Worm (Caenorhabditis elegans): Measurements from ENCODE around the gene F55A11.7.

ce11 chrV:11819451-11819850 lies 32.2 kb upstream of the F55A11.7 start:
- no peak for TF ChIP-seq B0035.1 (tag; optimal IDR thresholded peaks at IDR 0.05)
- no peak for TF ChIP-seq nhr-179 (tag; optimal IDR thresholded peaks at IDR 0.05)
- no peak for TF ChIP-seq ama-1 (optimal IDR thresholded peaks at IDR 0.05)
- TF ChIP-seq ama-1 (GFP tag; optimal IDR thresholded peaks at IDR 0.05): no peak
- no peak for TF ChIP-seq lin-54 (GFP tag; optimal IDR thresholded peaks at IDR 0.05)
- TF ChIP-seq unc-130 (GFP tag; optimal IDR thresholded peaks at IDR 0.05): no peak
- TF ChIP-seq unc-62 (GFP tag; optimal IDR thresholded peaks at IDR 0.05): no peak
- TF ChIP-seq ztf-18 (tag; optimal IDR thresholded peaks at IDR 0.05): no peak
- TF ChIP-seq F37B4.10 (GFP tag; IDR thresholded peaks at IDR 0.05): no peak
- no peak for TF ChIP-seq K12H6.12 (tag; optimal IDR thresholded peaks at IDR 0.05)
- TF ChIP-seq cebp-2 (GFP tag; IDR thresholded peaks at IDR 0.05): no peak
- TF ChIP-seq zim-3 (tag; optimal IDR thresholded peaks at IDR 0.05): no peak
- TF ChIP-seq egl-44 (GFP tag; IDR thresholded peaks at IDR 0.05): no peak
